Fruit fly (Drosophila melanogaster) whole organism, embryonic: ENCODE measurements around the gene Rab9.

ENCODE experiments used
- Adf1 ChIP-seq: fragments of 200-800 bp; sonication (Bioruptor generic); IDR thresholded peaks from 2 replicates; pipeline ENCODE4 v1.3.6; 2022; ENCODE audit warnings: missing biosample characterization, missing genetic modification characterization
- Antp ChIP-seq: fragments of 200-800 bp; sonication (Bioruptor generic); optimal IDR thresholded peaks from 3 replicates; lab custom pipeline; 2016; ENCODE audit warnings: missing biosample characterization, missing genetic modification characterization
- Asciz ChIP-seq: fragments of 200-800 bp; sonication (Bioruptor generic); optimal IDR thresholded peaks from 2 replicates; lab custom pipeline; 2017; ENCODE audit warnings: missing biosample characterization, mild to moderate bottlenecking, missing genetic modification characterization, missing genetic modification reagents
- Bgb ChIP-seq: fragments of 200-800 bp; sonication (Bioruptor generic); IDR thresholded peaks from 2 replicates; pipeline ENCODE4 v1.3.6; 2022; ENCODE audit warnings: missing biosample characterization, missing genetic modification characterization; ENCODE audit not compliant: partially characterized antibody
- CG10543 ChIP-seq: fragments of 200-800 bp; sonication (Bioruptor generic); optimal IDR thresholded peaks from 3 replicates; lab custom pipeline; 2017; ENCODE audit warnings: missing biosample characterization, mild to moderate bottlenecking, missing genetic modification characterization, moderate library complexity
- CG10565 ChIP-seq: fragments of 200-800 bp; sonication (Bioruptor generic); optimal IDR thresholded peaks from 3 replicates; lab custom pipeline; 2016; ENCODE audit warnings: missing biosample characterization, mild to moderate bottlenecking, missing genetic modification characterization
- CG14050 ChIP-seq: fragments of 200-800 bp; sonication (Bioruptor generic); IDR thresholded peaks from 3 replicates; pipeline ENCODE4 v1.3.6; 2022; ENCODE audit warnings: missing biosample characterization, missing genetic modification characterization
- CG14710 ChIP-seq: fragments of 200-800 bp; sonication (Bioruptor generic); optimal IDR thresholded peaks from 3 replicates; lab custom pipeline; 2019; ENCODE audit warnings: missing biosample characterization, mild to moderate bottlenecking, missing genetic modification characterization, moderate library complexity
- CG14965 ChIP-seq: fragments of 200-800 bp; sonication (Bioruptor generic); optimal IDR thresholded peaks from 2 replicates; lab custom pipeline; 2016; ENCODE audit warnings: missing biosample characterization, missing genetic modification characterization, borderline replicate concordance
- CG17186 ChIP-seq: fragments of 200-800 bp; sonication (Bioruptor generic); optimal IDR thresholded peaks from 3 replicates; lab custom pipeline; 2017; ENCODE audit warnings: missing biosample characterization, missing genetic modification reagents, missing genetic modification characterization
- CG18764 ChIP-seq: fragments of 200-800 bp; sonication (Bioruptor generic); optimal IDR thresholded peaks from 3 replicates; lab custom pipeline; 2016; ENCODE audit warnings: missing biosample characterization, missing genetic modification characterization
- CG2116 ChIP-seq: fragments of 200-800 bp; sonication (Bioruptor generic); optimal IDR thresholded peaks from 3 replicates; lab custom pipeline; 2018; ENCODE audit warnings: missing biosample characterization, mild to moderate bottlenecking, missing genetic modification characterization
- CG2712 ChIP-seq: fragments of 200-800 bp; optimal IDR thresholded peaks from 3 replicates; lab custom pipeline; 2019; ENCODE audit warnings: missing biosample characterization, mild to moderate bottlenecking, missing genetic modification characterization, moderate library complexity
- CG30403 ChIP-seq: fragments of 200-800 bp; sonication (Bioruptor generic); optimal IDR thresholded peaks from 3 replicates; lab custom pipeline; 2016; ENCODE audit warnings: missing biosample characterization, missing genetic modification characterization
- CG34224 ChIP-seq: fragments of 200-800 bp; sonication (Bioruptor generic); IDR thresholded peaks from 3 replicates; pipeline ENCODE4 v1.3.6; 2022; ENCODE audit warnings: missing biosample characterization, missing genetic modification characterization; ENCODE audit not compliant: partially characterized antibody
- CG3726 ChIP-seq: fragments of 200-800 bp; sonication (Bioruptor generic); IDR thresholded peaks from 3 replicates; pipeline ENCODE4, ENCODE4 v1.3.6; 2022; ENCODE audit warnings: missing biosample characterization, missing genetic modification characterization
- CG4424 ChIP-seq: fragments of 200-800 bp; sonication (Bioruptor generic); optimal IDR thresholded peaks from 3 replicates; lab custom pipeline; 2016; ENCODE audit warnings: missing biosample characterization, missing genetic modification characterization
- CTCF ChIP-seq: fragments of 200-800 bp; sonication (Bioruptor generic); optimal IDR thresholded peaks from 2 replicates; lab custom pipeline; 2017; ENCODE audit warnings: missing biosample characterization, mild to moderate bottlenecking, missing genetic modification characterization, moderate library complexity
- Camta ChIP-seq: fragments of 200-800 bp; sonication (Bioruptor generic); optimal IDR thresholded peaks from 2 replicates; lab custom pipeline; 2016; ENCODE audit warnings: missing biosample characterization, missing genetic modification characterization
- D19B ChIP-seq: fragments of 200-800 bp; sonication (Bioruptor generic); optimal IDR thresholded peaks from 2 replicates; lab custom pipeline; 2017; ENCODE audit warnings: missing biosample characterization, mild to moderate bottlenecking, missing genetic modification characterization
- HLH54F ChIP-seq: fragments of 200-800 bp; sonication (Bioruptor generic); optimal IDR thresholded peaks from 3 replicates; lab custom pipeline; 2016; ENCODE audit warnings: missing biosample characterization, missing genetic modification characterization
- HmgZ ChIP-seq: fragments of 200-800 bp; sonication (Bioruptor generic); optimal IDR thresholded peaks from 2 replicates; lab custom pipeline; 2018; ENCODE audit warnings: missing biosample characterization, mild to moderate bottlenecking, missing genetic modification characterization
- MESR4 ChIP-seq: fragments of 200-800 bp; sonication (Bioruptor generic); optimal IDR thresholded peaks from 2 replicates; lab custom pipeline; 2018; ENCODE audit warnings: missing biosample characterization, mild to moderate bottlenecking, missing genetic modification characterization, moderate library complexity
- Six4 ChIP-seq: fragments of 200-800 bp; sonication (Bioruptor generic); optimal IDR thresholded peaks from 2 replicates; lab custom pipeline; 2016; ENCODE audit warnings: missing biosample characterization, missing genetic modification characterization
- Sox102F ChIP-seq: fragments of 200-800 bp; sonication (Bioruptor generic); optimal IDR thresholded peaks from 2 replicates; lab custom pipeline; 2018; ENCODE audit warnings: missing biosample characterization, mild to moderate bottlenecking, missing genetic modification characterization, moderate library complexity
- Xbp1 ChIP-seq: fragments of 200-800 bp; sonication (Bioruptor generic); optimal IDR thresholded peaks from 3 replicates; lab custom pipeline; 2016; ENCODE audit warnings: missing biosample characterization, mild to moderate bottlenecking, missing genetic modification characterization
- bigmax ChIP-seq: fragments of 200-800 bp; sonication (Bioruptor generic); optimal IDR thresholded peaks from 2 replicates; lab custom pipeline; 2018; ENCODE audit warnings: missing biosample characterization, mild to moderate bottlenecking, missing genetic modification characterization
- cad ChIP-seq: fragments of >200 bp; optimal IDR thresholded peaks from 2 replicates; lab custom pipeline; 2017; ENCODE audit warnings: missing biosample characterization, missing genetic modification characterization
- crc ChIP-seq: fragments of 200-800 bp; sonication (Bioruptor generic); optimal IDR thresholded peaks from 2 replicates; lab custom pipeline; 2016; ENCODE audit warnings: missing biosample characterization, missing genetic modification characterization
- dimm ChIP-seq: fragments of 200-800 bp; sonication (Bioruptor generic); IDR thresholded peaks from 2 replicates; pipeline ENCODE4 v1.3.6; 2022; ENCODE audit warnings: missing biosample characterization, missing genetic modification characterization
- dpn ChIP-seq, 2 experiments: fragments of 200-800 bp; sonication (Bioruptor generic); optimal IDR thresholded peaks; 3 replicates each; lab custom pipeline; 2016; ENCODE audit warnings: missing biosample characterization in 2 of 2, missing genetic modification characterization in 2 of 2
- esg ChIP-seq: fragments of 200-800 bp; sonication (Bioruptor generic); conservative IDR thresholded peaks from 2 replicates; pipeline ENCODE4 v1.3.6; 2022; ENCODE audit warnings: missing biosample characterization, missing genetic modification characterization
- fd64A ChIP-seq: fragments of 200-800 bp; sonication (Bioruptor generic); optimal IDR thresholded peaks from 3 replicates; lab custom pipeline; 2018; ENCODE audit warnings: missing biosample characterization, mild to moderate bottlenecking, missing genetic modification characterization
- ftz-f1 ChIP-seq: fragments of 200-800 bp; sonication (Bioruptor generic); optimal IDR thresholded peaks from 2 replicates; lab custom pipeline; 2016; ENCODE audit warnings: missing biosample characterization, missing genetic modification characterization
- fu2 ChIP-seq: fragments of 200-800 bp; sonication (Bioruptor generic); optimal IDR thresholded peaks from 2 replicates; lab custom pipeline; 2016; ENCODE audit warnings: missing biosample characterization, missing genetic modification characterization
- grn ChIP-seq: fragments of 200-800 bp; sonication (Bioruptor generic); optimal IDR thresholded peaks from 3 replicates; lab custom pipeline; 2017; ENCODE audit warnings: missing biosample characterization, missing genetic modification characterization
- gt ChIP-seq: fragments of 200-800 bp; sonication (Bioruptor generic); IDR thresholded peaks from 2 replicates; pipeline ENCODE4 v1.3.6; 2022; ENCODE audit warnings: missing biosample characterization, missing genetic modification characterization
- lab ChIP-seq: fragments of 200-800 bp; sonication (Bioruptor generic); optimal IDR thresholded peaks from 3 replicates; lab custom pipeline; 2017; ENCODE audit warnings: missing biosample characterization, missing genetic modification characterization, mild to moderate bottlenecking, moderate library complexity, missing genetic modification reagents
- mam ChIP-seq: fragments of 200-800 bp; sonication (Bioruptor generic); optimal IDR thresholded peaks from 3 replicates; lab custom pipeline; 2016; ENCODE audit warnings: missing biosample characterization, missing genetic modification characterization
- nom ChIP-seq: fragments of 200-800 bp; sonication (Bioruptor generic); optimal IDR thresholded peaks from 2 replicates; lab custom pipeline; 2017; ENCODE audit warnings: missing biosample characterization, missing genetic modification characterization, mild to moderate bottlenecking, moderate library complexity, missing genetic modification reagents
- onecut ChIP-seq: fragments of 200-800 bp; sonication (Bioruptor generic); IDR thresholded peaks from 2 replicates; pipeline ENCODE4 v1.3.6; 2022; ENCODE audit warnings: missing biosample characterization, missing genetic modification characterization
- row ChIP-seq: fragments of 200-800 bp; sonication (Bioruptor generic); IDR thresholded peaks from 3 replicates; pipeline ENCODE4 v1.3.6; 2022; ENCODE audit warnings: missing biosample characterization, missing genetic modification characterization
- sc ChIP-seq, 3 experiments: fragments of >200 bp in 2 of 3; fragments of 200-800 bp in 1 of 3; sonication (Bioruptor generic) in 1 of 3; optimal IDR thresholded peaks; 2 replicates in 2 of 3; 3 replicates in 1 of 3; lab custom pipeline; 2017; ENCODE audit warnings: mild to moderate bottlenecking in 1 of 3, missing biosample characterization in 1 of 3, missing genetic modification characterization in 1 of 3, missing genetic modification reagents in 1 of 3
- seq ChIP-seq: fragments of 200-800 bp; sonication (Bioruptor generic); IDR thresholded peaks from 2 replicates; pipeline ENCODE4 v1.3.6; 2022; ENCODE audit warnings: missing biosample characterization, missing genetic modification characterization
- sob ChIP-seq: fragments of 200-800 bp; sonication (Bioruptor generic); IDR thresholded peaks from 2 replicates; pipeline ENCODE4 v1.3.6; 2022; ENCODE audit warnings: missing biosample characterization, missing genetic modification characterization
- ssp ChIP-seq: fragments of 200-800 bp; sonication (Bioruptor generic); IDR thresholded peaks from 2 replicates; pipeline ENCODE4 v1.3.6; 2022; ENCODE audit warnings: missing biosample characterization, missing genetic modification characterization
- toy ChIP-seq: fragments of 200-800 bp; sonication (Bioruptor generic); IDR thresholded peaks from 2 replicates; pipeline ENCODE4 v1.3.6; 2022; ENCODE audit warnings: missing biosample characterization, missing genetic modification characterization
- trh ChIP-seq: fragments of 200-800 bp; sonication (Bioruptor generic); optimal IDR thresholded peaks from 2 replicates; lab custom pipeline; 2016; ENCODE audit warnings: missing biosample characterization, missing genetic modification characterization
- unc-4 ChIP-seq: fragments of 200-800 bp; sonication (Bioruptor generic); IDR thresholded peaks from 2 replicates; pipeline ENCODE4 v1.3.6; 2022; ENCODE audit warnings: missing biosample characterization, missing genetic modification characterization; ENCODE audit not compliant: partially characterized antibody
- unpg ChIP-seq: fragments of 200-800 bp; sonication (Bioruptor generic); optimal IDR thresholded peaks from 3 replicates; lab custom pipeline; 2018; ENCODE audit warnings: missing biosample characterization, mild to moderate bottlenecking, missing genetic modification characterization, moderate library complexity

Rab9 gene

DNA sequence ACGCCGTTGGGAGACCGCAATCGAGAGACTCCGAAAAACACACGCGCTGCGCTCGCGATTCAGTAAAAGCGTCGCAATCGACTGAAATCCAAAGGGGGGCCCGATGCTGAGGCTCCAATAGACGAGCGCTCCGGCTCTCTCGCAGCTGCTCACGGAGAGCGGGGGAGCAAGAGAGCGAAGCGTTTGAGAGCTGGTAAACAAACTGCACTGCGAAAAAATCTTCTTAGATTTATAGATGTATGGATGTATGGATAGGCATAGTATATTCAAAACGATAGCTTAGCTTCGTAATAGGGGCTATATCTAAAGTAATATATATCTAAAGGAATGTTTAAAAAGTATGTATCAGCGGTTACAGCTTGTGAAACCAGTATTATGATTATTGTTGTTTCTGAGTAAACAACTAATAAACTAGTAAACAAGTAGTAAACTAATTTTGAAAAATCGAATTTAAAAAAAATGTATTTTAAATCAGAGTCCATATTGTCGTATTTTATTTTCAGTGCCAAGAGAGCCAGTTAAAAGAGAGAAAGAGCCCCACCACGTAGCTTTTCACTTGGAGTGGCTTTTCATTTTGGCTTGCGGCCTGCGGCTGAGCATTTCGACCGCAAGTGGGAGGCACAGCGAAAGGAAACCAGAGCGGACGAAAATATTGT, 8.8 kb upstream of the Rab9 start, which contains the start of the genes Alp12 and CG13085 (continued):
- TF ChIP-seq Six4 (peak; percentile 95), CG18764 (GFP tag; lab: Kevin White, UChicago) (peak; percentile 95), crc (GFP tag; lab: Kevin White, UChicago) (peak; percentile 89), Camta (GFP tag; lab: Kevin White, UChicago) (peak; percentile 96), CG3726 (peak; percentile 92), Antp (peak; percentile 90), dimm (GFP tag; lab: Robert Waterston, UW) (peak; percentile 87), D19B (GFP tag; lab: Kevin White, UChicago) (peak; percentile 93), esg (GFP tag; lab: Robert Waterston, UW) (peak; percentile 96), unpg (peak; percentile 97), CG14710 (peak; percentile 97), trh (GFP tag; lab: Kevin White, UChicago) (peak; percentile 91), CG10543 (peak; percentile 100), CG2116 (GFP tag; lab: Kevin White, UChicago) (peak; percentile 88), fd64A (peak; percentile 93), Adf1 (GFP tag; lab: Robert Waterston, UW) (peak; percentile 83), sob (GFP tag; lab: Robert Waterston, UW) (peak; percentile 97), CG17186 (GFP tag; lab: Kevin White, UChicago) (peak; percentile 90), lab (GFP tag; lab: Kevin White, UChicago) (peak; percentile 99), mam (GFP tag; lab: Kevin White, UChicago) (peak; percentile 88), onecut (GFP tag; lab: Robert Waterston, UW) (peak; percentile 90), CG4424 (GFP tag; lab: Kevin White, UChicago) (peak; percentile 98), toy (GFP tag; lab: Robert Waterston, UW) (peak; percentile 91), ftz-f1 (GFP tag; lab: Kevin White, UChicago) (peak; percentile 67), CG30403 (GFP tag; lab: Kevin White, UChicago) (peak; percentile 99), Sox102F (GFP tag; lab: Kevin White, UChicago) (peak; percentile 97), Bgb (peak; percentile 48; the same call in 1 of the 2 replicates), CG2712 (tag; lab: Kevin White, UChicago) (peak; percentile 99), gt (GFP tag; lab: Robert Waterston, UW) (peak; percentile 90), fu2 (GFP tag; lab: Kevin White, UChicago) (peak; percentile 92), CG14965 (GFP tag; lab: Kevin White, UChicago) (peak; percentile 57), HmgZ (peak; percentile 98), nom (GFP tag; lab: Kevin White, UChicago) (peak; percentile 83), CG34224 (peak; percentile 39), MESR4 (peak; percentile 39), cad (GFP tag; lab: Kevin White, UChicago) (no peak), Asciz (peak; percentile 99), Xbp1 (peak; percentile 98), grn (GFP tag; lab: Kevin White, UChicago) (peak; percentile 78), sc (optimal IDR thresholded peaks at IDR 0.05; lab: Kevin White, UChicago) (no peak), sc (GFP tag; optimal IDR thresholded peaks at IDR 0.05; lab: Kevin White, UChicago) (peak; percentile 98), HLH54F (peak; percentile 91), CG14050 (GFP tag; lab: Robert Waterston, UW) (peak; percentile 95), ssp (peak; percentile 91), CTCF (peak; percentile 74), unc-4 (GFP tag; lab: Robert Waterston, UW) (peak; percentile 44; the same call in 1 of the 2 replicates), seq (peak; percentile 97), bigmax (GFP tag; lab: Kevin White, UChicago) (no peak), CG10565 (peak; percentile 75), row (GFP tag; lab: Robert Waterston, UW) (peak; percentile 99), dpn (GFP tag; optimal IDR thresholded peaks at IDR 0.05; lab: Kevin White, UChicago) (peak; percentile 95 to 97)
